Fruit fly (Drosophila melanogaster): Measurements from ENCODE around the gene CG45116.

DNA sequence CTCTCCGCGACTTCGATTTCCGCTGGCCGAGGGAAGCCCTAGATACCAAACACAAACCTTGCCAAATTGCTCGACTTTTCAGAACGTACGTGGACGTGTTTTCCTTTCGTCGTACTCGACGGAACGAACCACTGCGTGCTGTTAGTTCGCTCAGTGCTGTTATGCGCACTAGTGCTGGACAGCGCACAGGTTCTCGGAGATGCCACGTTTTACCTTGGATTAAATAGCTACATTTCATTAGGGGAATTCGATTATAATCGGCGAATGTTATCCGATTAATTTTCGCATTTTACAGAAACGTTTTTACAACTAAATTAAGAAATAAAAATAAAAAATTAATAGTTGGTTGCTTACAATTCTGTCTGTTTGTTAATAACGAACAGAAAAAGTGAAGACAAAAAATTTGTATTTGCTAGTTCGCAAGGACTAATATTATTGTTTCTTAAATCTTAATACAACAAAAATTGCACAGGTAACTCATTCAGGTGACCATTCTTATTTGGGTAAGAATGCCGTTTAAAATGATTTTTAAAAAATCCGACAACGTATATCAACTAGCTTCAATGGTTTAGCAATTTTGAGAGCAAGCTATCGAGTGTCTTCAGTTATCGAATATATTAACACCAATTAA lies 18.0 kb downstream of the CG45116 start, which contains the start of the genes ArfGAP3 and CG32452:
- TF ChIP-seq Stat92E (GFP tag; optimal IDR thresholded peaks at IDR 0.05): peak in 1 of 3 experiments; percentile 28
- peak; percentile 24 for TF ChIP-seq CG8944 (GFP tag; optimal IDR thresholded peaks at IDR 0.05)
- peak; percentile 77 for TF ChIP-seq CG15601 (tag; optimal IDR thresholded peaks at IDR 0.05)
- peak; percentile 70; the same call in 2 of the 3 replicates for TF ChIP-seq dysf (GFP tag; IDR thresholded peaks at IDR 0.05)
- peak; percentile 34 for TF ChIP-seq NC2β (GFP tag; optimal IDR thresholded peaks at IDR 0.05)
- peak; percentile 73 for TF ChIP-seq CG15696 (tag; optimal IDR thresholded peaks at IDR 0.05)
